Fruit fly (Drosophila melanogaster): ENCODE results near the gene CG12279.

dm6 chr3R:12698363-12698762, 6.5 kb upstream of the CG12279 start:
- TF ChIP-seq Sin3A (optimal IDR thresholded peaks at IDR 0.05), result no peak
- no peak for TF ChIP-seq psq (optimal IDR thresholded peaks at IDR 0.05)
- TF ChIP-seq ttk (optimal IDR thresholded peaks at IDR 0.05), result peak; percentile 66
- no peak for TF ChIP-seq Myc (optimal IDR thresholded peaks at IDR 0.05)
- no peak for TF ChIP-seq h (optimal IDR thresholded peaks at IDR 0.05)
